Fruit fly (Drosophila melanogaster): ENCODE results near the gene CG14892.

CG14892 gene

DNA sequence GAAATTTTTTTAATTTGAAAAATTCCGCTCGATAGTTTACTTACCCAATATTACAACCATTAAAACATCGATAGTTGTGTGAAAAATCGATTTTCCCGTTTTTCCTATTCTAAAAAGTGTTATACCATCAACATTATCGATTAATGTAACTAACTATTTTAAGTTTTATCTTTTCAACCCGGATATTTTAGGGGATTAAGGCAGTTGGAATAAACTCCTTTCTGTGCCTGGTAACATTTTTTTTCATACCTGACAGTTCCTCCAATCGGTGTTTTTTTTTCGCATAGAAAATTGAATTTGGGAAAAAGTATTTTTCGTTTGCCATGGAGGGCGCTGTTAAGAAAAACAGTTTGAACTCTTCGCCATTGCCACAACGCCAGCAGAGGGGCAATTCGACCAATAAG is 45.8 kb downstream of the CG14892 start, which contains the start of gene nonA-l (continued):
- TF ChIP-seq mld (GFP tag; IDR thresholded peaks at IDR 0.05; ENCODE audit: partially characterized antibody) (peak; percentile 78; the same call in 2 of the 3 replicates), exex (tag; optimal IDR thresholded peaks at IDR 0.05) (no peak), Nf-YB (GFP tag; optimal IDR thresholded peaks at IDR 0.05) (peak; percentile 17), unc-4 (GFP tag; IDR thresholded peaks at IDR 0.05; ENCODE audit: partially characterized antibody) (peak; percentile 87), hb (GFP tag; IDR thresholded peaks at IDR 0.05; ENCODE audit: partially characterized antibody) (peak; percentile 71), caup (GFP tag; optimal IDR thresholded peaks at IDR 0.05; ENCODE audit: severe bottlenecking) (no peak), nmo (GFP tag; optimal IDR thresholded peaks at IDR 0.05) (peak; percentile 42), org-1 (GFP tag; optimal IDR thresholded peaks at IDR 0.05) (no peak), phol (tag; optimal IDR thresholded peaks at IDR 0.05) (peak; percentile 28), hbn (GFP tag; IDR thresholded peaks at IDR 0.05; ENCODE audit: partially characterized antibody) (peak; percentile 74), Dek (tag; optimal IDR thresholded peaks at IDR 0.05) (no peak), CG1603 (tag; optimal IDR thresholded peaks at IDR 0.05) (peak; percentile 55), CG16813 (GFP tag; IDR thresholded peaks at IDR 0.05; ENCODE audit: partially characterized antibody) (peak; percentile 88), CG12391 (tag; optimal IDR thresholded peaks at IDR 0.05) (peak; percentile 18), crc (GFP tag; optimal IDR thresholded peaks at IDR 0.05) (no peak), so (GFP tag; IDR thresholded peaks at IDR 0.05) (no peak), CG3995 (GFP tag; optimal IDR thresholded peaks at IDR 0.05) (no peak), Scr (GFP tag; IDR thresholded peaks at IDR 0.05; ENCODE audit: partially characterized antibody) (peak; percentile 88), gfzf (GFP tag; optimal IDR thresholded peaks at IDR 0.05) (peak; percentile 88), Doc3 (GFP tag; IDR thresholded peaks at IDR 0.05; ENCODE audit: partially characterized antibody) (peak; percentile 69), kni (GFP tag; optimal IDR thresholded peaks at IDR 0.05) (no peak), salm (tag; optimal IDR thresholded peaks at IDR 0.05) (no peak), Dref (GFP tag; IDR thresholded peaks at IDR 0.05) (peak; percentile 92)

DNA sequence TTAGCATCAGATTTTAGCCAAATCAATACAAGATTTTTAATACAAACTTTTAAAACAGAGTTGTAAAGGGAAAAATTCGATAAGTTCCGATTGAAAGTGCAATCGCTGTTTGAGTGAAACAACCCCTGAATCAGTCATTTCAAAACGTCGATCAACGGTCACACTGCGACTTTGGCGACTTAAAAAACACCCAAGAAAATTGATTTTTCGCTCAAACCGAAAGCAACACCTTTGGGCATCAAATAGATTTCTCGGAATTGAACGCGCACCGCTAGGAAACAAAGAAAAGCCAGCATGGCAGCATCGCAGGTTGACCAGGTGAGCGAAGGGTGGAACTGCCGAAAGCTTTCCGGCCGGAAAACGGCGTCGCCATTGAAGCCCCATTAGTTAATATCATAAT is 49.4 kb downstream of the CG14892 start, which contains the start of gene Arl6IP1:
Gene Arl6IP1, plus strand, starts transcription at position 15 of the 400 bp plus-strand sequence.
- TF ChIP-seq CG13287 (GFP tag; IDR thresholded peaks at IDR 0.05; ENCODE audit: partially characterized antibody) (peak; percentile 73), NfI (GFP tag; optimal IDR thresholded peaks at IDR 0.05) (no peak), Blimp-1 (GFP tag; optimal IDR thresholded peaks at IDR 0.05) (no peak), CG17829 (tag; optimal IDR thresholded peaks at IDR 0.05) (peak; percentile 15), HLH4C (GFP tag; IDR thresholded peaks at IDR 0.05; ENCODE audit: partially characterized antibody) (peak; percentile 57), nom (GFP tag; optimal IDR thresholded peaks at IDR 0.05) (peak; percentile 8), fd102C (GFP tag; optimal IDR thresholded peaks at IDR 0.05) (no peak), Hr51 (GFP tag; optimal IDR thresholded peaks at IDR 0.05) (no peak), HLHmδ (GFP tag; optimal IDR thresholded peaks at IDR 0.05) (no peak), CG34224 (GFP tag; IDR thresholded peaks at IDR 0.05; ENCODE audit: partially characterized antibody) (peak; percentile 66; the same call in 2 of the 3 replicates), unc-4 (GFP tag; IDR thresholded peaks at IDR 0.05; ENCODE audit: partially characterized antibody) (peak; percentile 34; the same call in 1 of the 2 replicates), gfzf (GFP tag; optimal IDR thresholded peaks at IDR 0.05) (peak; percentile 86), trem (tag; optimal IDR thresholded peaks at IDR 0.05) (peak; percentile 59), sr (GFP tag; IDR thresholded peaks at IDR 0.05) (no peak), Hand (GFP tag; optimal IDR thresholded peaks at IDR 0.05) (no peak), ems (GFP tag; optimal IDR thresholded peaks at IDR 0.05) (no peak), stwl (tag; optimal IDR thresholded peaks at IDR 0.05) (peak; percentile 97), CG2129 (GFP tag; IDR thresholded peaks at IDR 0.05; ENCODE audit: partially characterized antibody) (0 out of 2 replicates have a peak, but pooled peaks have one; percentile 16), sob (GFP tag; IDR thresholded peaks at IDR 0.05) (0 out of 2 replicates have a peak, but pooled peaks have one; percentile 26), phol (tag; optimal IDR thresholded peaks at IDR 0.05) (peak; percentile 52), CG10267 (tag; optimal IDR thresholded peaks at IDR 0.05) (peak; percentile 32), CG2116 (GFP tag; optimal IDR thresholded peaks at IDR 0.05) (peak; percentile 99), Elba2 (GFP tag; optimal IDR thresholded peaks at IDR 0.05) (no peak), E2f1 (GFP tag; IDR thresholded peaks at IDR 0.05) (no peak), Bgb (GFP tag; IDR thresholded peaks at IDR 0.05; ENCODE audit: partially characterized antibody) (peak; percentile 61), CG4617 (GFP tag; optimal IDR thresholded peaks at IDR 0.05; ENCODE audit: borderline replicate concordance) (peak; percentile 67), CG1792 (GFP tag; optimal IDR thresholded peaks at IDR 0.05) (no peak)
